Fruit fly (Drosophila melanogaster): ENCODE measurements around the gene CG3777.

dm6 chrX:379527-379926, 100.0 kb downstream of the CG3777 start:
- TF ChIP-seq CG1620 (GFP tag; optimal IDR thresholded peaks at IDR 0.05) (no peak), CG33017 (tag; optimal IDR thresholded peaks at IDR 0.05) (no peak), Crg-1 (GFP tag; optimal IDR thresholded peaks at IDR 0.05) (no peak), CG11617 (GFP tag; optimal IDR thresholded peaks at IDR 0.05) (no peak)

Data from whole organism, adult.